Worm (Caenorhabditis elegans) whole organism, L4 larva: ENCODE data around the gene F16G10.14.

ENCODE experiments used
- T20F7.1 ChIP-seq: fragments of 200-800 bp; sonication (Bioruptor generic); optimal IDR thresholded peaks from 2 replicates; lab custom pipeline; 2018; ENCODE audit warnings: mild to moderate bottlenecking, missing genetic modification characterization, missing compliant biosample characterization
- ZK337.2 ChIP-seq: fragments of 200-800 bp; sonication (Bioruptor generic); IDR thresholded peaks from 2 replicates; pipeline ENCODE4 v1.3.6; 2022; ENCODE audit warnings: missing genetic modification reagents, missing genetic modification characterization, missing compliant biosample characterization
- ceh-44 ChIP-seq: fragments of 200-800 bp; sonication (Bioruptor generic); IDR thresholded peaks from 2 replicates; pipeline ENCODE4 v1.3.6; 2022; ENCODE audit warnings: missing genetic modification reagents, missing genetic modification characterization, missing compliant biosample characterization
- ceh-62 ChIP-seq: sonication (generic microtip); optimal IDR thresholded peaks from 2 replicates; lab custom pipeline; 2017; ENCODE audit warnings: missing biosample characterization, missing genetic modification characterization
- daf-8 ChIP-seq: fragments of 200-800 bp; sonication (Bioruptor generic); IDR thresholded peaks from 2 replicates; pipeline ENCODE4 v1.3.6; 2022; ENCODE audit warnings: missing genetic modification characterization, missing compliant biosample characterization
- duxl-1 ChIP-seq: sonication (generic microtip); optimal IDR thresholded peaks from 2 replicates; lab custom pipeline; 2016; ENCODE audit warnings: mild to moderate bottlenecking, missing genetic modification characterization, moderate library complexity, missing compliant biosample characterization; ENCODE audit not compliant: poor library complexity
- dve-1 ChIP-seq: sonication (generic microtip); optimal IDR thresholded peaks from 2 replicates; lab custom pipeline; 2017; ENCODE audit warnings: antibody characterized with exemption, mild to moderate bottlenecking, missing genetic modification characterization, missing compliant biosample characterization; ENCODE audit not compliant: insufficient read depth
- egl-27 ChIP-seq: sonication (generic microtip); optimal IDR thresholded peaks from 3 replicates; lab custom pipeline; 2017; ENCODE audit warnings: missing biosample characterization, missing genetic modification reagents, missing genetic modification characterization
- egl-43 ChIP-seq: fragments of 200-800 bp; sonication (Bioruptor generic); IDR thresholded peaks from 2 replicates; pipeline ENCODE4 v1.3.6; 2022; ENCODE audit warnings: missing genetic modification reagents, missing genetic modification characterization, missing compliant biosample characterization
- hif-1 ChIP-seq, 2 experiments: sonication (generic microtip); optimal IDR thresholded peaks; 2 replicates each; lab custom pipeline; 2016 to 2017; ENCODE audit warnings: missing compliant biosample characterization in 2 of 2, missing genetic modification characterization in 2 of 2, missing genetic modification reagents in 2 of 2, missing genotype in 2 of 2, mild to moderate bottlenecking in 1 of 2
- lim-7 ChIP-seq: fragments of 200-800 bp; sonication (Bioruptor generic); IDR thresholded peaks from 2 replicates; pipeline ENCODE4 v1.3.6; 2022; ENCODE audit warnings: missing genetic modification characterization, missing compliant biosample characterization
- lin-13 ChIP-seq: fragments of 150-350 bp; optimal IDR thresholded peaks from 2 replicates; lab custom pipeline; 2014; ENCODE audit warnings: missing biosample characterization, missing genetic modification reagents, missing genetic modification characterization
- lin-39 ChIP-seq: fragments of 150-350 bp; optimal IDR thresholded peaks from 2 replicates; lab custom pipeline; 2014; ENCODE audit warnings: missing biosample characterization, missing genetic modification reagents, missing genetic modification characterization
- mep-1 ChIP-seq: fragments of 150-350 bp; sonication (generic microtip); optimal IDR thresholded peaks from 3 replicates; lab custom pipeline; 2014; ENCODE audit warnings: missing biosample characterization, missing genetic modification characterization
- mxl-3 ChIP-seq: fragments of 200-800 bp; sonication (Bioruptor generic); optimal IDR thresholded peaks from 2 replicates; lab custom pipeline; 2018; ENCODE audit warnings: mild to moderate bottlenecking, missing genetic modification characterization, missing compliant biosample characterization
- nhr-28 ChIP-seq: fragments of 150-350 bp; optimal IDR thresholded peaks from 2 replicates; lab custom pipeline; 2014; ENCODE audit warnings: missing biosample characterization, missing genetic modification characterization
- snpc-1.2 ChIP-seq: fragments of 200-800 bp; sonication (Bioruptor generic); IDR thresholded peaks from 2 replicates; pipeline ENCODE4 v1.3.6; 2022; ENCODE audit warnings: missing genetic modification reagents, missing genetic modification characterization, missing compliant biosample characterization
- spr-1 ChIP-seq: sonication (generic microtip); optimal IDR thresholded peaks from 2 replicates; lab custom pipeline; 2016; ENCODE audit warnings: mild to moderate bottlenecking, missing genetic modification characterization, missing compliant biosample characterization
- tag-97 ChIP-seq: fragments of 200-800 bp; sonication (Bioruptor generic); IDR thresholded peaks from 2 replicates; pipeline ENCODE4 v1.3.6; 2022; ENCODE audit warnings: missing genetic modification characterization, missing compliant biosample characterization
- unc-39 ChIP-seq: sonication (generic microtip); optimal IDR thresholded peaks from 2 replicates; lab custom pipeline; 2017; ENCODE audit warnings: missing biosample characterization, missing genetic modification characterization
- unc-62 ChIP-seq, 3 experiments: fragments of 150-350 bp in 1 of 3; sonication (generic microtip); optimal IDR thresholded peaks in 2 of 3; peaks in 1 of 3; 1 replicate in 1 of 3; 2 replicates in 2 of 3; lab custom pipeline; 2014 to 2017; ENCODE audit warnings: missing biosample characterization in 3 of 3, missing genetic modification characterization in 3 of 3, missing genetic modification reagents in 3 of 3, missing genotype in 1 of 3
- vab-7 ChIP-seq: fragments of 200-800 bp; sonication (Bioruptor generic); IDR thresholded peaks from 2 replicates; pipeline ENCODE4 v1.3.6; 2022; ENCODE audit warnings: missing genetic modification reagents, missing genetic modification characterization, missing compliant biosample characterization
- zag-1 ChIP-seq: fragments of 150-350 bp; optimal IDR thresholded peaks from 2 replicates; lab custom pipeline; 2014; ENCODE audit warnings: missing biosample characterization, missing genetic modification characterization
- zfp-2 ChIP-seq: sonication (generic microtip); optimal IDR thresholded peaks from 2 replicates; lab custom pipeline; 2016; ENCODE audit warnings: mild to moderate bottlenecking, missing genetic modification characterization, missing compliant biosample characterization
- zfp-3 ChIP-seq: fragments of 200-800 bp; sonication (Bioruptor generic); conservative IDR thresholded peaks from 2 replicates; pipeline ENCODE4 v1.3.6; 2022; ENCODE audit warnings: missing genetic modification reagents, missing genetic modification characterization, missing compliant biosample characterization
- zip-11 ChIP-seq: fragments of 200-800 bp; sonication (Bioruptor generic); IDR thresholded peaks from 2 replicates; pipeline ENCODE4 v1.3.6; 2022; ENCODE audit warnings: missing genetic modification characterization, missing compliant biosample characterization

The F16G10.14 gene

DNA sequence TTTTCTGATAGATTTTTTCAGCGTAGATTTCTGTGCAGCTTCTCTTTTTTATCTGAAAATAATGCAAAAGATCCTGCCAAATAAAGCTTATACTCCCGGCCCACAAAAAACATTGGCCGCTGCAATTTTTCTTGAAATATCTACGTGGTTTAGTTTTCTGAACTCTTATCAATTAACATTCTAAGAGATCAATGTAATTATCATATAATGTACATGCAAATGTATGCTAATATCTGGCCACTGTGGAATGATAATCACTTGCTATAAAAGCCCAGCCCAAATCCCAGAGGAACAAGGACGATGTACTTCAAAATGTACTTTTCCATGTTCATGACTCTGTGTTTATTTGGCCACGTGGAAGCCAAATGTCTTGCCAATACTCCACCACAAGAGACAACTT lies 44.3 kb downstream of the F16G10.14 start, which contains the start of gene F43C11.2 (continued):
- TF ChIP-seq dve-1 (tag; lab: Kevin White, UChicago) (no peak), egl-27 (tag; lab: Kevin White, UChicago) (no peak), ceh-44 (GFP tag; lab: Robert Waterston, UW) (no peak), ZK337.2 (GFP tag; lab: Robert Waterston, UW) (no peak)

DNA sequence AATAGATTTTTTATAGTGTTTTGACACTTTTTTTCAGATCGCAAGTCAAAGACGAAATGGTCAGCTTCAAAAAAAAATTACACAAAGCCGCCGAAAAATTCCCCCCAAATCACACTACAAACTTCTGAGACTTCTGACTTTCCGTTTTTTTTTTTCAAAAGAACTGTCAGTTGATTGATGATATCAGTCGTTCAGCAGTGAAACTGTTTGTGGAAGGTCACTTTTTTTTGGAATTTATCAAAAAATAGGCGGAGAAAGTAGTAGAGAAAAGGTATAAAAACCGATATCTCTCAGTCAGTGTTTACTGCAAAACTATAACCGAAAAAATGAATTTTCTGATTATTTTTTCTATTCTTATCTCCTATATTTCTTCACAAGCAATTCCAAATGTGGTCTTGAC lies 45.8 kb downstream of the F16G10.14 start, which contains the start of gene F43C11.3:
F43C11.3 (plus strand) TSS at position 301 of the 400 bp plus-strand sequence.
- TF ChIP-seq daf-8 (GFP tag; lab: Robert Waterston, UW) = no peak
- no peak for TF ChIP-seq unc-62 (GFP tag; optimal IDR thresholded peaks at IDR 0.05 in 1 of 2; lab: Kevin White, UChicago)
- TF ChIP-seq unc-62 (tag; optimal IDR thresholded peaks at IDR 0.05; lab: Kevin White, UChicago) = no peak
- no peak for TF ChIP-seq ZK337.2 (GFP tag; lab: Robert Waterston, UW)
- TF ChIP-seq nhr-28 (tag; lab: Kevin White, UChicago) = peak; percentile 43
- TF ChIP-seq duxl-1 = no peak
- no peak for TF ChIP-seq lim-7 (GFP tag; lab: Robert Waterston, UW)

DNA sequence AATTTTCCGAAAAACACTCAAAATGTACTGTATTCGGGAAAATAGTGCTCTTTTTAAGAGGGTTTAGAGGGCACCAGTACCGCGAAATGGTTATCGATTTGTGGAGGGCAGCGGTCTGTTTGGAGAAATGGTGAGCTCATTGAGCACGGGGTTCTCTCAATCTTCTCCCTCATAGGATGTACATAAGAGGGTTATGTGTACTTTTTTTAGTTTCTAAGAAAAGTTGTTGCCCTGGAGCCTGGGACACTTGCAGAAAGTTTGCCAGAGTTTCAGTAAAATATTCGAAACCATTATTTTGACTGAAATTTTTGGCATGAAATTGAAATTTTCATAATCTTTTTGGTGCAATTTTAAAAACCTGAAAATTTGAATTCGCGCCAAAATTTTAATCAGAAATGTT lies 46.2 kb downstream of the F16G10.14 start, which contains the start of gene F43C11.10:
F43C11.10 (minus strand) TSS at position 101 of the 400 bp plus-strand sequence.
- no peak for TF ChIP-seq zfp-2 (tag; lab: Kevin White, UChicago)
- TF ChIP-seq snpc-1.2 (GFP tag; lab: Robert Waterston, UW) = no peak
- no peak for TF ChIP-seq egl-43 (GFP tag; lab: Robert Waterston, UW)
- no peak for TF ChIP-seq vab-7 (GFP tag; lab: Robert Waterston, UW)
- TF ChIP-seq zip-11 (GFP tag; lab: Robert Waterston, UW) = no peak
- TF ChIP-seq T20F7.1 (GFP tag; lab: Kevin White, UChicago) = no peak
- TF ChIP-seq ceh-62 (tag; lab: Kevin White, UChicago) = no peak
- TF ChIP-seq hif-1 (tag; optimal IDR thresholded peaks at IDR 0.05; lab: Kevin White, UChicago) = no peak
- no peak for TF ChIP-seq zag-1 (tag; lab: Kevin White, UChicago)
- no peak for TF ChIP-seq lin-13 (GFP tag; lab: Kevin White, UChicago)
- no peak for TF ChIP-seq mxl-3
- no peak for TF ChIP-seq daf-8 (GFP tag; lab: Robert Waterston, UW)
- TF ChIP-seq ceh-44 (GFP tag; lab: Robert Waterston, UW) = no peak
- no peak for TF ChIP-seq lin-39 (tag; lab: Kevin White, UChicago)
- TF ChIP-seq tag-97 (GFP tag; lab: Robert Waterston, UW) = no peak
- TF ChIP-seq zfp-3 (GFP tag; lab: Robert Waterston, UW) = no peak
- TF ChIP-seq mep-1 (tag; lab: Kevin White, UChicago) = no peak
- no peak for TF ChIP-seq spr-1 (tag; lab: Kevin White, UChicago)
- TF ChIP-seq unc-39 = no peak
